Worm (Caenorhabditis elegans) whole organism, midembryonic: ENCODE measurements around the gene algn-13.

ENCODE experiments used
- T22C8.4 ChIP-seq: fragments of 200-800 bp; sonication (Bioruptor generic); IDR thresholded peaks from 2 replicates; pipeline ENCODE4 v1.3.6; 2022; ENCODE audit warnings: missing genetic modification characterization, missing compliant biosample characterization
- cog-1 ChIP-seq: sonication (generic microtip); optimal IDR thresholded peaks from 2 replicates; lab custom pipeline; 2016; ENCODE audit warnings: missing genetic modification characterization, missing compliant biosample characterization
- flt-1 ChIP-seq: fragments of 200-800 bp; sonication (Bioruptor generic); IDR thresholded peaks from 2 replicates; pipeline ENCODE4 v1.3.6; 2022; ENCODE audit warnings: missing genetic modification characterization, missing compliant biosample characterization
- klf-2 ChIP-seq: fragments of 200-800 bp; sonication (Bioruptor generic); conservative IDR thresholded peaks from 2 replicates; pipeline ENCODE4 v1.3.6; 2022; ENCODE audit warnings: missing genetic modification reagents, missing genetic modification characterization, missing compliant biosample characterization
- med-1 ChIP-seq: sonication (generic microtip); optimal IDR thresholded peaks from 2 replicates; lab custom pipeline; 2017; ENCODE audit warnings: missing genetic modification characterization, mild to moderate bottlenecking, missing compliant biosample characterization, antibody characterized with exemption, missing genetic modification reagents; ENCODE audit not compliant: insufficient read depth
- ref-1 ChIP-seq: fragments of 200-800 bp; sonication (Bioruptor generic); conservative IDR thresholded peaks from 2 replicates; pipeline ENCODE4 v1.3.6; 2022; ENCODE audit warnings: missing genetic modification reagents, missing genetic modification characterization, missing compliant biosample characterization
- tab-1 ChIP-seq: fragments of 200-800 bp; sonication (Bioruptor generic); IDR thresholded peaks from 2 replicates; pipeline ENCODE4 v1.3.6; 2022; ENCODE audit warnings: missing genetic modification characterization, missing compliant biosample characterization
- ztf-23 ChIP-seq: fragments of 200-800 bp; sonication (Bioruptor generic); IDR thresholded peaks from 2 replicates; pipeline ENCODE4 v1.3.6; 2022; ENCODE audit warnings: missing genetic modification reagents, missing genetic modification characterization, missing compliant biosample characterization
- ztf-29 ChIP-seq: fragments of 200-800 bp; sonication (Bioruptor generic); IDR thresholded peaks from 2 replicates; pipeline ENCODE4 v1.3.6; 2022; ENCODE audit warnings: missing genetic modification reagents, missing genetic modification characterization, missing compliant biosample characterization

- TF ChIP-seq cog-1 (tag; lab: Kevin White, UChicago) (no peak), tab-1 (GFP tag; lab: Robert Waterston, UW) (no peak), ztf-23 (no peak), T22C8.4 (GFP tag; lab: Robert Waterston, UW) (no peak), med-1 (GFP tag; lab: Kevin White, UChicago) (no peak), ref-1 (GFP tag; lab: Robert Waterston, UW) (no peak), klf-2 (GFP tag; lab: Robert Waterston, UW) (no peak), ztf-29 (GFP tag; lab: Robert Waterston, UW) (no peak), flt-1 (GFP tag; lab: Robert Waterston, UW) (no peak)
Measured at ce11 chrV:13936052-13936451, 25.7 kb downstream of the algn-13 start.
